Worm (Caenorhabditis elegans) whole organism, early embryonic: Measurements from ENCODE around the gene ZC132.11.
A peak's percentile ranks its signal among the peaks of the same experiment; 100 is the strongest.
"Not testable (repeated sequence)": the region's sequence is repeated elsewhere in the genome, so short reads cannot be mapped to it uniquely, and the experiment has no call there.

Experiments used
- B0310.2 ChIP-seq: sonication (generic microtip); optimal IDR thresholded peaks from 2 replicates; lab custom pipeline; 2016; ENCODE audit warnings: mild to moderate bottlenecking, missing genetic modification characterization, missing compliant biosample characterization
- F13C5.2 ChIP-seq: sonication (generic microtip); optimal IDR thresholded peaks from 2 replicates; lab custom pipeline; 2017; ENCODE audit warnings: mild to moderate bottlenecking, missing genetic modification characterization, inconsistent platforms, missing compliant biosample characterization
- aly-1 ChIP-seq: sonication (generic microtip); optimal IDR thresholded peaks from 2 replicates; lab custom pipeline; 2016; ENCODE audit warnings: missing genetic modification characterization, missing compliant biosample characterization
- ama-1 ChIP-seq: fragments of 150-350 bp; optimal IDR thresholded peaks from 2 replicates; lab custom pipeline; 2014
- ceh-13 ChIP-seq: fragments of 200-800 bp; sonication (Bioruptor generic); optimal IDR thresholded peaks from 2 replicates; lab custom pipeline; 2018; ENCODE audit warnings: mild to moderate bottlenecking, missing genetic modification characterization, missing compliant biosample characterization
- ceh-36 ChIP-seq: sonication (generic microtip); optimal IDR thresholded peaks from 2 replicates; lab custom pipeline; 2016; ENCODE audit warnings: missing genetic modification characterization, inconsistent platforms, missing compliant biosample characterization
- ets-7 ChIP-seq: sonication (generic microtip); optimal IDR thresholded peaks from 2 replicates; lab custom pipeline; 2016; ENCODE audit warnings: missing genotype, missing genetic modification characterization, missing compliant biosample characterization
- flt-1 ChIP-seq: fragments of 200-800 bp; sonication (Bioruptor generic); IDR thresholded peaks from 2 replicates; pipeline ENCODE4 v1.3.6; 2022; ENCODE audit warnings: missing genetic modification characterization, missing compliant biosample characterization
- hmbx-1 ChIP-seq: sonication (generic microtip); optimal IDR thresholded peaks from 2 replicates; lab custom pipeline; 2016; ENCODE audit warnings: mild to moderate bottlenecking, missing genetic modification characterization, missing compliant biosample characterization
- hmg-4 ChIP-seq: fragments of 200-800 bp; sonication (Bioruptor generic); optimal IDR thresholded peaks from 2 replicates; lab custom pipeline; 2018; ENCODE audit warnings: mild to moderate bottlenecking, missing genetic modification characterization, missing compliant biosample characterization
- hnd-1 ChIP-seq: sonication (generic microtip); optimal IDR thresholded peaks from 2 replicates; lab custom pipeline; 2016; ENCODE audit warnings: missing genetic modification characterization, missing compliant biosample characterization
- pes-1 ChIP-seq: fragments of 200-800 bp; sonication (Bioruptor generic); IDR thresholded peaks from 2 replicates; pipeline ENCODE4 v1.3.6; 2022; ENCODE audit warnings: missing genetic modification reagents, missing genetic modification characterization, missing compliant biosample characterization
- scrt-1 ChIP-seq: fragments of 200-800 bp; sonication (Bioruptor generic); IDR thresholded peaks from 2 replicates; pipeline ENCODE4 v1.3.6; 2022; ENCODE audit warnings: missing genetic modification characterization, missing compliant biosample characterization
- sea-1 ChIP-seq: fragments of 200-800 bp; sonication (Bioruptor generic); conservative IDR thresholded peaks from 2 replicates; pipeline ENCODE4 v1.3.6; 2022; ENCODE audit warnings: missing genetic modification characterization, missing compliant biosample characterization
- tbx-11 ChIP-seq: fragments of 200-800 bp; sonication (Bioruptor generic); IDR thresholded peaks from 2 replicates; pipeline ENCODE4 v1.3.6; 2022; ENCODE audit warnings: missing genetic modification characterization, missing compliant biosample characterization
- tbx-37 ChIP-seq: fragments of 200-800 bp; sonication (Bioruptor generic); conservative IDR thresholded peaks from 2 replicates; pipeline ENCODE4 v1.3.6; 2022; ENCODE audit warnings: missing genetic modification reagents, missing genetic modification characterization, missing compliant biosample characterization
- tra-4 ChIP-seq: sonication (generic microtip); optimal IDR thresholded peaks from 2 replicates; lab custom pipeline; 2017; ENCODE audit warnings: missing genetic modification characterization, missing compliant biosample characterization

Gene ZC132.11

ce11 chrV:4336462-4336861 lies 38.0 kb upstream of the ZC132.11 start, which contains the start of gene irld-1:
Gene irld-1, plus strand, starts transcription at chrV:4336762.
- not testable (repeated sequence) for TF ChIP-seq ama-1 (lab: Kevin White, UChicago); hmg-4 (GFP tag; lab: Kevin White, UChicago); tbx-37

DNA sequence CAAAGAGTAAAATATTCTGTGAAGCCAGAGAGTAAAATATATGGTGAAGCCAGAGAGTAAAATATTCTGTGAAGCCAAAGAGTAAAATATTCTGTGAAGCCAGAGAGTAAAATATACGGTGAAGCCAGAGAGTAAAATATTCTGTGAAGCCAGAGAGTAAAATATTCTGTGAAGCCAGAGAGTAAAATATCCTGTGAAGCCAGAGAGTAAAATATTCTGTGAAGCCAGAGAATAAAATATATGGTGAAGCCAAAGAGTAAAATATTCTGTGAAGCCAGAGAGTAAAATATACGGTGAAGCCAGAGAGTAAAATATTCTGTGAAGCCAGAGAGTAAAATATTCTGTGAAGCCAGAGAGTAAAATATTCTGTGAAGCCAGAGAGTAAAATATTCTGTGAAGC lies 35.0 kb upstream of the ZC132.11 start:
- peak; percentile 40; the same call in 1 of the 2 replicates for TF ChIP-seq tbx-37

DNA sequence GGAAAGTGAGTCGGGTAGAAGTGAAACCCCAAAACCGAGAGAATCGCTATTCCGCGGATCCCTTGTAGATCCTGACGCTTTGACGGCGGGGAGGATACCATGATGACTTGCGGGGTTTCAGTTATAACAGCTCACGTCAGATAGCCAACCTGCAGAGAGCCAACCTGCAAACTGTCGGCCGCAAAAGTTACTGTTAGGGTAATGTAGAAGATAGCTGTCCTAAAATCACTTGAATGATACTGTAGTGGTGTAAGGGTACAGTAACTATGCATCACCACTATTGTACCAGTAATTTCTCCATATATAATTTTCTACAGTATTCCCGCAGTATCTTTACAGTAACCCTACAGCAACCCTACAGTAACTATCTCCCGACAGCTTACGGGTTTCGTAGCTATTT lies 34.0 kb upstream of the ZC132.11 start, which contains the start of gene oac-12:
TSS of gene oac-12 (minus strand) at position 101 of the 400 bp plus-strand sequence.
- TF ChIP-seq aly-1 (no peak), ceh-36 (no peak), tra-4 (tag; lab: Kevin White, UChicago) (no peak), sea-1 (GFP tag; lab: Robert Waterston, UW) (no peak), pes-1 (GFP tag; lab: Robert Waterston, UW) (no peak), ets-7 (tag; lab: Kevin White, UChicago) (no peak), F13C5.2 (tag; lab: Kevin White, UChicago) (no peak), hnd-1 (tag; lab: Kevin White, UChicago) (no peak), hmg-4 (GFP tag; lab: Kevin White, UChicago) (no peak)

DNA sequence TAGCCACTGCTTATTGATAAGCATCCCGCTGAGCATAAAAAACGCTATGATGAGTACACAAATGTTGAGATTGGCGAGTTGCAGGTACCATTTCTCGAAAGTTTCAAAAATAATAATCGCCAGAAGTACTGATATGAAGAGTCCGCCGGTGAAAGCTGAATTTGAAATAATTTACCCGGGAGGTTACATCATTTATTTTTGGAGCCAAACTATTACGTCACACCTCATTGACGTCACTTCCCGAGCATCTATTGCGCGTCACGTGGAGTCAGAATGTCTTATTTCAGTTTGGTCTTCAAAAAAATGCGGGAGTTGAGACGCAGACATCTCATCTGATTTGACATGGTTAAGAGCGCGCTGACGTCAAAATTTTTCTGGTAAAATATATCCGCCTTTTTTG lies 32.3 kb upstream of the ZC132.11 start:
- TF ChIP-seq ceh-13 (GFP tag; lab: Kevin White, UChicago) (no peak), tbx-37 (no peak), ets-7 (tag; lab: Kevin White, UChicago) (no peak), ama-1 (lab: Kevin White, UChicago) (no peak), ceh-36 (no peak)

DNA sequence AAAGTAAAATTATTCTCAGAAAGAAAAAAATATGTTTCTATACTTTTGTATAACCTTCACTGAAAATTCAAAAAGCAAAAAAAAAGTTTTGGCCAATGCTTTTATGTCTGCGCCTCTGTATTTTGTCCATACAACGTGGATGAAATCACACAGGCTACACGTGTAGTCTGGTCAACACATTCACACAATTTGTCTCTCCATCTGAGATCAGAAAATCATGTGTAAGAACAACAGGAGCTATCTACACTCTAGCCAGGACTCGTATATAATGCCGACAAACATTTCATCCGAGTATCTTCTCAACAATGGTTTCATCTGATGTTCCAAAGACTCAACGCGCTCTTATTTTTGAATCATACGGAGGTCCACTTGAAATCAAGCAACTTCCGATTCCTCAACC lies 28.4 kb upstream of the ZC132.11 start, which contains the start of gene D2063.1:
TSS of gene D2063.1 (plus strand) at position 281 of the 400 bp plus-strand sequence.
- no peak for TF ChIP-seq ceh-13 (GFP tag; lab: Kevin White, UChicago)
- TF ChIP-seq tra-4 (tag; lab: Kevin White, UChicago) = no peak
- no peak for TF ChIP-seq hmbx-1 (tag; lab: Kevin White, UChicago)
- no peak for TF ChIP-seq ceh-36
- no peak for TF ChIP-seq hmg-4 (GFP tag; lab: Kevin White, UChicago)
- no peak for TF ChIP-seq aly-1
- TF ChIP-seq ets-7 (tag; lab: Kevin White, UChicago) = no peak
- no peak for TF ChIP-seq tbx-11 (GFP tag; lab: Robert Waterston, UW)
- no peak for TF ChIP-seq tbx-37
- TF ChIP-seq ama-1 (lab: Kevin White, UChicago) = no peak
- TF ChIP-seq hnd-1 (tag; lab: Kevin White, UChicago) = no peak
- no peak for TF ChIP-seq pes-1 (GFP tag; lab: Robert Waterston, UW)

DNA sequence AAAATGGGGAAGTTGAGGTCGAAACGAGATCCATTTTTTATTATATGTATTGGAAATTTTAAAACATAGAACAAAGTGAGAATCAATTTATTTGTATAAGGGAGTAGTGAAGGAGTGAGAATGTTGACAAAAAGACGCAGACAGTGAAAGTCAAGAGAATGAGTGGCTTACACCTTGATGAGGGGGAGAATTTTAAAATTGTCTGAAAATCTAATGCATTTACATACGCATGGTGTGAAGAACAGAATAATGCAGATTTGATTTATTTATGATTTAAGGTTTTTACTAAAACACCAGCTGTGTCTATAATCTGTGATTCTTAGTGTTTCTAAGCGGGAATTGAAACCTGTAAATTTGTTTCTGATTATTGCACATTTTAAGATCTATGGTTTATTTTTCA lies 26.9 kb upstream of the ZC132.11 start, which contains the start of gene nhr-125:
TSS of gene nhr-125 (minus strand) at position 101 of the 400 bp plus-strand sequence.
- TF ChIP-seq hmbx-1 (tag; lab: Kevin White, UChicago) = no peak
- TF ChIP-seq ama-1 (lab: Kevin White, UChicago) = no peak
- TF ChIP-seq sea-1 (GFP tag; lab: Robert Waterston, UW) = no peak
- TF ChIP-seq aly-1 = no peak
- no peak for TF ChIP-seq flt-1
- no peak for TF ChIP-seq ceh-13 (GFP tag; lab: Kevin White, UChicago)
- no peak for TF ChIP-seq B0310.2 (tag; lab: Kevin White, UChicago)
- no peak for TF ChIP-seq tbx-37
- TF ChIP-seq tbx-11 (GFP tag; lab: Robert Waterston, UW) = no peak
- no peak for TF ChIP-seq ceh-36
- no peak for TF ChIP-seq hnd-1 (tag; lab: Kevin White, UChicago)
- no peak for TF ChIP-seq hmg-4 (GFP tag; lab: Kevin White, UChicago)
- no peak for TF ChIP-seq tra-4 (tag; lab: Kevin White, UChicago)
- TF ChIP-seq ets-7 (tag; lab: Kevin White, UChicago) = no peak
- no peak for TF ChIP-seq pes-1 (GFP tag; lab: Robert Waterston, UW)
- no peak for TF ChIP-seq scrt-1 (GFP tag; lab: Robert Waterston, UW)
- no peak for TF ChIP-seq F13C5.2 (tag; lab: Kevin White, UChicago)

- TF ChIP-seq B0310.2 (tag; lab: Kevin White, UChicago) (no peak), tbx-37 (no peak), F13C5.2 (tag; lab: Kevin White, UChicago) (no peak), pes-1 (GFP tag; lab: Robert Waterston, UW) (no peak), hmg-4 (GFP tag; lab: Kevin White, UChicago) (no peak), aly-1 (no peak), hmbx-1 (tag; lab: Kevin White, UChicago) (no peak), scrt-1 (GFP tag; lab: Robert Waterston, UW) (no peak), ceh-13 (GFP tag; lab: Kevin White, UChicago) (no peak), flt-1 (no peak), tra-4 (tag; lab: Kevin White, UChicago) (no peak), ama-1 (lab: Kevin White, UChicago) (no peak), ceh-36 (no peak), tbx-11 (GFP tag; lab: Robert Waterston, UW) (no peak), sea-1 (GFP tag; lab: Robert Waterston, UW) (no peak), ets-7 (tag; lab: Kevin White, UChicago) (no peak), hnd-1 (tag; lab: Kevin White, UChicago) (no peak)
These were observed 24.2 kb upstream of the ZC132.11 start, which contains the start of gene R02D1.2 for ce11 chrV:4322706-4323105. Gene R02D1.2, minus strand, starts transcription at chrV:4322806.

DNA sequence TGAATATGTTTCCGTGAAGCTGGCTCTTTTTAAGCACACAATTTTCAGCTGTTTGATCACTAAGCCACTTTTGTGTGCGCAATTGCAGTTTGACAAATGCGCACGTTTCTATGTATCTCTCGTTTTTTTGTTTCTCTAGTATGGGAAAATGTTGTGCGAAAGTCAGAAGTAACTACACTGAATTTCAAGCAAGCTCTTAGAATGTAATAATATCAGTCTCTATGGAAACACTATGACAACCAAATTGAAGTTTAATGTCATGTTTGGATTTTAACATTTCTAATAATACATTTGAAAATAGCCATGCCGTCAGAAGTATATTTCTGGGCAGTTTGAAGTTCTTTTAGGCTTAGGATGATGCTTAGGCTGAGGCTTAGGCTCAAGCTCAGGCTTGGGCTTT lies 21.4 kb upstream of the ZC132.11 start, which contains the start of gene ZC132.9:
TSS of gene ZC132.9 (minus strand) at position 101 of the 400 bp plus-strand sequence.
- TF ChIP-seq hmg-4 (GFP tag; lab: Kevin White, UChicago) = no peak
- no peak for TF ChIP-seq ceh-13 (GFP tag; lab: Kevin White, UChicago)
- TF ChIP-seq pes-1 (GFP tag; lab: Robert Waterston, UW) = no peak
- no peak for TF ChIP-seq tbx-37
- no peak for TF ChIP-seq flt-1
- TF ChIP-seq tbx-11 (GFP tag; lab: Robert Waterston, UW) = no peak
- no peak for TF ChIP-seq aly-1
- no peak for TF ChIP-seq tra-4 (tag; lab: Kevin White, UChicago)
- no peak for TF ChIP-seq F13C5.2 (tag; lab: Kevin White, UChicago)
- TF ChIP-seq sea-1 (GFP tag; lab: Robert Waterston, UW) = no peak
- TF ChIP-seq B0310.2 (tag; lab: Kevin White, UChicago) = no peak
- no peak for TF ChIP-seq scrt-1 (GFP tag; lab: Robert Waterston, UW)
- no peak for TF ChIP-seq hnd-1 (tag; lab: Kevin White, UChicago)
